Fruit fly (Drosophila melanogaster): ENCODE data around the gene CG6878.

Gene CG6878

dm6 chr3L:15136659-15137572 is 24.7 kb upstream of the CG6878 start, which contains the start of gene CG12316:
Gene CG12316 (minus strand): TSS chr3L:15136934.
- TF ChIP-seq CG5204 (GFP tag; optimal IDR thresholded peaks at IDR 0.05) (peak; percentile 92), cic (GFP tag; optimal IDR thresholded peaks at IDR 0.05) (peak; percentile 40), toe (GFP tag; optimal IDR thresholded peaks at IDR 0.05) (peak; percentile 88), cnc (optimal IDR thresholded peaks at IDR 0.05) (no peak), CG12768 (GFP tag; optimal IDR thresholded peaks at IDR 0.05) (peak; percentile 90), tj (GFP tag; optimal IDR thresholded peaks at IDR 0.05) (peak; percentile 60), CG1620 (GFP tag; optimal IDR thresholded peaks at IDR 0.05) (peak; percentile 64), kay (GFP tag; ENCODE audit: borderline replicate concordance) (no peak), Clk (GFP tag; optimal IDR thresholded peaks at IDR 0.05) (peak; percentile 80), ovo (GFP tag; optimal IDR thresholded peaks at IDR 0.05) (peak; percentile 66), Mnt (GFP tag; optimal IDR thresholded peaks at IDR 0.05) (peak; percentile 86), bab1 (GFP tag; optimal IDR thresholded peaks at IDR 0.05) (peak; percentile 83), pad (GFP tag; optimal IDR thresholded peaks at IDR 0.05) (peak; percentile 62), CG7101 (tag; optimal IDR thresholded peaks at IDR 0.05) (peak; percentile 89), CG33017 (tag; optimal IDR thresholded peaks at IDR 0.05) (peak; percentile 90), Crg-1 (GFP tag; optimal IDR thresholded peaks at IDR 0.05) (peak; percentile 73), CG7045 (GFP tag; optimal IDR thresholded peaks at IDR 0.05) (peak; percentile 88), CG14711 (tag; optimal IDR thresholded peaks at IDR 0.05) (peak; percentile 67), CG11617 (GFP tag; optimal IDR thresholded peaks at IDR 0.05) (peak; percentile 95), Hr96 (GFP tag; optimal IDR thresholded peaks at IDR 0.05) (peak; percentile 95)

dm6 chr3L:15137790-15138189 is 23.8 kb upstream of the CG6878 start:
- TF ChIP-seq cic (GFP tag; optimal IDR thresholded peaks at IDR 0.05) (no peak), kay (GFP tag; ENCODE audit: borderline replicate concordance) (peak; percentile 86)

- TF ChIP-seq CG11617 (GFP tag; optimal IDR thresholded peaks at IDR 0.05): no peak
- peak; percentile 82 for TF ChIP-seq tj (GFP tag; optimal IDR thresholded peaks at IDR 0.05)
- no peak for TF ChIP-seq CG5204 (GFP tag; optimal IDR thresholded peaks at IDR 0.05)
- TF ChIP-seq cnc (optimal IDR thresholded peaks at IDR 0.05): no peak
- no peak for TF ChIP-seq Clk (GFP tag; optimal IDR thresholded peaks at IDR 0.05)
Measured at dm6 chr3L:15140268-15140957, 21.2 kb upstream of the CG6878 start.

DNA sequence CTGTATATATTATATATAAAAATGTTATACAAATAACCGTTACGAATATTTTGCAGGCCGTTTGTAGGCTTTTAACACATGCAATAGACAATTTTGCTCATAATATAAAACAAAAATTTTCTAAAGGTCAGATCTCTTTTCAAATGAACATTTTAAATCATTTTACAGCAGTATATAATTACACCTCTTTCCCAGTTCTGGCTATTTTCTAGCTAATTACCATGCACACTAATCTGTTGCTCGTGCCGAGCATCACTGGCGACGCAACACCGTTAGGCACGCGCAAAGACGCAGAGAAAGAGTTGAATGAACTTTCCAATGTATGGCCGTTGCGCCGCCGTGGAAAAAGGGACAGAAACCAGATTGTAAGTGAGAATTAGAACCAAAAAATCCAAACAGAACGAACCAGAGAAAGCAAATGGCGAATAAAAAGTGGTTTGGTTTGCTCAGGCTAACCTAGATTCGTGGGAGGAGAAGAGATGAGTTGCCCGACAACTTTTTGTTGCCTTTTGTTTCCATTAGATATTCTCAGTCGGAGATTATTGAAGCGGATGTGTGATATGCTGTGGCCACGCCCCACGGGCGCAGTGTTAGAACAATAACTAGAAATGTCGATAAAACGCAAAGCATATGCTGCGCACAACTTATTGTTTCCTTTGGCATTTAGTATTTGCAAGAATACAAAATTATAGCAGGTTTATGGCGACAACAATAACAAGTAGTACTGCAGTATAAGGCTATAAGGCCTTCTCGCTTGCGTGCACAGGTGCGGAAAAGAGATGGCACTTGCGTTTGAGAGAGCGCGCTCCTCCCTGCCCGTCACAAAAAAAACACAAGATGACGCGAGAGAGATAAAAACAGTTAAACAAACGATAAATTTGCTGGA is 20.3 kb upstream of the CG6878 start:
- TF ChIP-seq CG7101 (tag; optimal IDR thresholded peaks at IDR 0.05): no peak
- no peak for TF ChIP-seq toe (GFP tag; optimal IDR thresholded peaks at IDR 0.05)
- TF ChIP-seq CG7045 (GFP tag; optimal IDR thresholded peaks at IDR 0.05): peak; percentile 16
- no peak for TF ChIP-seq CG12768 (GFP tag; optimal IDR thresholded peaks at IDR 0.05)
- TF ChIP-seq CG33017 (tag; optimal IDR thresholded peaks at IDR 0.05): peak; percentile 2
- TF ChIP-seq cic (GFP tag; optimal IDR thresholded peaks at IDR 0.05): peak; percentile 11
- no peak for TF ChIP-seq CG1620 (GFP tag; optimal IDR thresholded peaks at IDR 0.05)
- TF ChIP-seq ovo (GFP tag; optimal IDR thresholded peaks at IDR 0.05): peak; percentile 42
- TF ChIP-seq Crg-1 (GFP tag; optimal IDR thresholded peaks at IDR 0.05): peak; percentile 15
- no peak for TF ChIP-seq Mnt (GFP tag; optimal IDR thresholded peaks at IDR 0.05)
- TF ChIP-seq CG5204 (GFP tag; optimal IDR thresholded peaks at IDR 0.05): no peak
- TF ChIP-seq Hr96 (GFP tag; optimal IDR thresholded peaks at IDR 0.05): no peak
- TF ChIP-seq Clk (GFP tag; optimal IDR thresholded peaks at IDR 0.05): no peak
- no peak for TF ChIP-seq tj (GFP tag; optimal IDR thresholded peaks at IDR 0.05)
- peak; percentile 81 for TF ChIP-seq pad (GFP tag; optimal IDR thresholded peaks at IDR 0.05)

DNA sequence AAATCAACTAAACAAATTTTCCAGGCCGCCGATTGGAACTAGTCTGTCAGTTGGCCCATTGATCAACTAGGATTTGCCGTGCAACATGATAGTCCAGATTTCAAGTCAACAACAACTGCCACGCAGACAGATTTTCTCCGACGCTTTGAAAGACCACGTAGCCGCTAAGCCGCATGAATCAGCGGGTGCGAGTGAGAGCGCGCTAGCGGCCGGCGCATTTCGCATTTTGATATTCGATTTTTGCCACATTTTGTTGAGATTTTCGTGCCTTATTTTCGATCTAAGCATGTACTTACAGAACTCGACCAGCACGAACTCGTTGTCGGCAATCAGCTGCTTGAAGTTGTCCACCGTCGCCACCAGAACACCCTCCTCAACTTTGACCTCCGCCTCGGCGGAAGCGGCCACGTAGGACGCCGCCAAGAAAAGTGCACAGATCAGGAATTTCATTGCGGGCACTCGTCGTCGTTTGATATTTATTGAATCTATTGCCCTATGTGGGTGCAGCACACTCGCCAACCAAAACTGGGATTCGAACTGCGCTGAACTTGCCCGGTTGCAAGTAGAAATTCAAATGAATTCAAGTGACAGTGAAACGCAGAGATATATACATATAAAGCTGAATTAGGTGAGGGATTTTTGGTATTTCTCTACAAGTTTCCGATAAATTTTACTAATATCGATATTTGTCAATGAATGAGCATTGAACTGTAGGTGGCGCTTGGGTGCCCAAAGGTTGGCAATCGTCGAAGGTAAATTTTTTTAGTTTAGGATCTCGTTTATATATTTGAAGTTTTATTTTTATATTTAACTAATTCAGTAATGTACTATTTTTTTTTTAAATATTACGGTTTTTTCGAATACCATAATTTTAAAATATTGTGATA is 19.4 kb upstream of the CG6878 start, which contains the start of gene Pdi:
Gene Pdi (minus strand): TSS at position 837 of the 887 bp plus-strand sequence.
- peak; percentile 81 for TF ChIP-seq bab1 (GFP tag; optimal IDR thresholded peaks at IDR 0.05)
- TF ChIP-seq CG11617 (GFP tag; optimal IDR thresholded peaks at IDR 0.05): no peak
- TF ChIP-seq tj (GFP tag; optimal IDR thresholded peaks at IDR 0.05): peak; percentile 77
- peak; percentile 41 for TF ChIP-seq toe (GFP tag; optimal IDR thresholded peaks at IDR 0.05)
- TF ChIP-seq CG12768 (GFP tag; optimal IDR thresholded peaks at IDR 0.05): peak; percentile 34
- TF ChIP-seq CG5204 (GFP tag; optimal IDR thresholded peaks at IDR 0.05): no peak
- peak; percentile 57 for TF ChIP-seq CG1620 (GFP tag; optimal IDR thresholded peaks at IDR 0.05)
- peak; percentile 51 for TF ChIP-seq CG33017 (tag; optimal IDR thresholded peaks at IDR 0.05)
- no peak for TF ChIP-seq Clk (GFP tag; optimal IDR thresholded peaks at IDR 0.05)
- peak; percentile 6 for TF ChIP-seq Crg-1 (GFP tag; optimal IDR thresholded peaks at IDR 0.05)
- no peak for TF ChIP-seq ovo (GFP tag; optimal IDR thresholded peaks at IDR 0.05)
- no peak for TF ChIP-seq cnc (optimal IDR thresholded peaks at IDR 0.05)
- TF ChIP-seq pad (GFP tag; optimal IDR thresholded peaks at IDR 0.05): no peak
- TF ChIP-seq Hr96 (GFP tag; optimal IDR thresholded peaks at IDR 0.05): peak; percentile 36
- no peak for TF ChIP-seq CG7045 (GFP tag; optimal IDR thresholded peaks at IDR 0.05)
- no peak for TF ChIP-seq CG14711 (tag; optimal IDR thresholded peaks at IDR 0.05)
- TF ChIP-seq kay (GFP tag; ENCODE audit: borderline replicate concordance): peak; percentile 28
- peak; percentile 3 for TF ChIP-seq cic (GFP tag; optimal IDR thresholded peaks at IDR 0.05)
- peak; percentile 53 for TF ChIP-seq CG7101 (tag; optimal IDR thresholded peaks at IDR 0.05)
- peak; percentile 33 for TF ChIP-seq Mnt (GFP tag; optimal IDR thresholded peaks at IDR 0.05)
